Worm (Caenorhabditis elegans) whole organism, L4/young adult: ENCODE results near the gene T24C4.5.

Experiments used
- W03F9.2 ChIP-seq: fragments of 150-350 bp; optimal IDR thresholded peaks from 2 replicates; lab custom pipeline; 2014; ENCODE audit warnings: missing biosample characterization, missing genetic modification characterization
- dao-5 ChIP-seq: sonication (generic microtip); optimal IDR thresholded peaks from 2 replicates; lab custom pipeline; 2016; ENCODE audit warnings: missing genotype, missing genetic modification characterization, moderate library complexity, missing compliant biosample characterization

DNA sequence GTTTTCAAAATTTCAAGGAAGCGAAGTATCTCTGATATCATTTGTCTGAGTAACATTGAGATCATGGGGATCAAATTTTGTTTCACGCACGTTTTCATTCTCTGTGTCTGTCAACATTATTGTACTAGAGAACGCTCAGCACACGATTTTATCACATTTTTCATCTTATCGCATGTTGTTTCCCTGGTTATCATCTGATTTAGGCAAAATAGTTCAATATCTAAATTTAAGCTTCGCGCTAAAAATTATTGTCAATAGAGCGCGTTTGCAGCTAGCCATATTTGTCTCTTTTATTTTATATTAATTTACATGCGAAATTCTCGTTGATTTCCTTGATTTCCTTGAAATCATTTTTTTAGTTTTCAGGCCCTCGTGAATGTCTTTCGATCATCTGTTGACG lies 34.0 kb downstream of the T24C4.5 start, which contains the start of gene K02F3.2:
- no peak for TF ChIP-seq W03F9.2 (tag; lab: Kevin White, UChicago)
- no peak for TF ChIP-seq dao-5 (tag; lab: Kevin White, UChicago)
